Fruit fly (Drosophila melanogaster) whole organism, embryonic: Measurements from ENCODE around the gene Seipin.
A peak's percentile ranks its signal among the peaks of the same experiment; 100 is the strongest.

Source experiments
- C15 ChIP-seq: fragments of 200-800 bp; sonication (Bioruptor generic); IDR thresholded peaks from 3 replicates; pipeline ENCODE4 v1.3.6; 2022; ENCODE audit warnings: missing biosample characterization, missing genetic modification characterization
- CG10267 ChIP-seq: fragments of 200-800 bp; sonication (Bioruptor generic); optimal IDR thresholded peaks from 2 replicates; lab custom pipeline; 2018; ENCODE audit warnings: missing biosample characterization, mild to moderate bottlenecking, missing genetic modification characterization, moderate library complexity
- CG12219 ChIP-seq: fragments of 200-800 bp; sonication (Bioruptor generic); optimal IDR thresholded peaks from 3 replicates; lab custom pipeline; 2018; ENCODE audit warnings: missing biosample characterization, mild to moderate bottlenecking, missing genetic modification characterization
- CG13775 ChIP-seq: fragments of 200-800 bp; sonication (Bioruptor generic); optimal IDR thresholded peaks from 3 replicates; lab custom pipeline; 2017; ENCODE audit warnings: missing biosample characterization, mild to moderate bottlenecking, missing genetic modification characterization
- CG15011 ChIP-seq: fragments of 200-800 bp; sonication (Bioruptor generic); optimal IDR thresholded peaks from 3 replicates; lab custom pipeline; 2018; ENCODE audit warnings: missing biosample characterization, mild to moderate bottlenecking, missing genetic modification characterization
- CG15601 ChIP-seq: fragments of 200-800 bp; sonication (Bioruptor generic); optimal IDR thresholded peaks from 3 replicates; lab custom pipeline; 2019; ENCODE audit warnings: missing biosample characterization, mild to moderate bottlenecking, missing genetic modification characterization, moderate library complexity
- CG1792 ChIP-seq: fragments of 200-800 bp; sonication (Bioruptor generic); optimal IDR thresholded peaks from 2 replicates; lab custom pipeline; 2016; ENCODE audit warnings: missing biosample characterization, missing genetic modification characterization
- CG2129 ChIP-seq: fragments of 200-800 bp; sonication (Bioruptor generic); IDR thresholded peaks from 2 replicates; pipeline ENCODE4 v1.3.6; 2022; ENCODE audit warnings: missing biosample characterization, missing genetic modification characterization; ENCODE audit not compliant: partially characterized antibody
- CG32772 ChIP-seq: fragments of 200-800 bp; sonication (Bioruptor generic); IDR thresholded peaks from 2 replicates; pipeline ENCODE4 v1.3.6; 2022; ENCODE audit warnings: missing biosample characterization, missing genetic modification characterization
- CG4328 ChIP-seq: fragments of 200-800 bp; sonication (Bioruptor generic); optimal IDR thresholded peaks from 3 replicates; lab custom pipeline; 2017; ENCODE audit warnings: missing biosample characterization, missing genetic modification reagents, missing genetic modification characterization
- CG43689 ChIP-seq: fragments of 200-800 bp; sonication (Bioruptor generic); IDR thresholded peaks from 2 replicates; pipeline ENCODE4 v1.3.6; 2022; ENCODE audit warnings: missing biosample characterization, missing genetic modification characterization
- CG4854 ChIP-seq: fragments of 200-800 bp; sonication (Bioruptor generic); optimal IDR thresholded peaks from 2 replicates; lab custom pipeline; 2016; ENCODE audit warnings: missing biosample characterization, missing genetic modification characterization, inconsistent platforms
- CG7745 ChIP-seq: fragments of 200-800 bp; sonication (Bioruptor generic); optimal IDR thresholded peaks from 2 replicates; lab custom pipeline; 2018; ENCODE audit warnings: missing biosample characterization, mild to moderate bottlenecking, missing genetic modification characterization, moderate library complexity
- CkIIα-i1 ChIP-seq: fragments of 200-800 bp; sonication (Bioruptor generic); IDR thresholded peaks from 2 replicates; pipeline ENCODE4 v1.3.6; 2022; ENCODE audit warnings: missing biosample characterization, missing genetic modification characterization
- Deaf1 ChIP-seq: fragments of 200-800 bp; optimal IDR thresholded peaks from 3 replicates; lab custom pipeline; 2019; ENCODE audit warnings: missing biosample characterization, mild to moderate bottlenecking, missing genetic modification characterization, moderate library complexity
- Dfd ChIP-seq, 2 experiments: fragments of >200 bp; optimal IDR thresholded peaks; 2 replicates each; lab custom pipeline; 2017; ENCODE audit warnings: missing biosample characterization in 2 of 2, missing genetic modification characterization in 2 of 2
- Doc3 ChIP-seq: fragments of 200-800 bp; sonication (Bioruptor generic); IDR thresholded peaks from 3 replicates; pipeline ENCODE4 v1.3.6; 2022; ENCODE audit warnings: missing biosample characterization, missing genetic modification characterization; ENCODE audit not compliant: partially characterized antibody
- H2.0 ChIP-seq: fragments of 200-800 bp; sonication (Bioruptor generic); IDR thresholded peaks from 2 replicates; pipeline ENCODE4 v1.3.6; 2022; ENCODE audit warnings: missing biosample characterization, missing genetic modification characterization
- Hr39 ChIP-seq: fragments of >200 bp; optimal IDR thresholded peaks from 2 replicates; lab custom pipeline; 2017
- Optix ChIP-seq: fragments of 200-800 bp; sonication (Bioruptor generic); IDR thresholded peaks from 3 replicates; pipeline ENCODE4 v1.3.6; 2022; ENCODE audit warnings: missing biosample characterization, missing genetic modification characterization
- PHDP ChIP-seq: fragments of 200-800 bp; sonication (Bioruptor generic); optimal IDR thresholded peaks from 3 replicates; lab custom pipeline; 2018; ENCODE audit warnings: missing biosample characterization, mild to moderate bottlenecking, missing genetic modification characterization, moderate library complexity
- Ptx1 ChIP-seq: fragments of 200-800 bp; sonication (Bioruptor generic); IDR thresholded peaks from 2 replicates; pipeline ENCODE4 v1.3.6; 2022; ENCODE audit warnings: missing biosample characterization, missing genetic modification characterization
- Ravus ChIP-seq: fragments of 200-800 bp; sonication (Bioruptor generic); IDR thresholded peaks from 2 replicates; pipeline ENCODE4 v1.3.6; 2022; ENCODE audit warnings: missing biosample characterization, missing genetic modification characterization
- Sox100B ChIP-seq: fragments of 200-800 bp; sonication (Bioruptor generic); optimal IDR thresholded peaks from 3 replicates; lab custom pipeline; 2018; ENCODE audit warnings: missing biosample characterization, mild to moderate bottlenecking, missing genetic modification characterization
- Spps ChIP-seq: fragments of 200-800 bp; sonication (Bioruptor generic); optimal IDR thresholded peaks from 2 replicates; lab custom pipeline; 2018; ENCODE audit warnings: missing biosample characterization, mild to moderate bottlenecking, missing genetic modification characterization
- TFAM ChIP-seq: fragments of 200-800 bp; sonication (Bioruptor generic); optimal IDR thresholded peaks from 2 replicates; lab custom pipeline; 2017; ENCODE audit warnings: missing biosample characterization, missing genetic modification characterization, inconsistent platforms
- Usf ChIP-seq: fragments of 200-800 bp; sonication (Bioruptor generic); optimal IDR thresholded peaks from 2 replicates; lab custom pipeline; 2017; ENCODE audit warnings: missing genotype, missing biosample characterization, missing genetic modification characterization
- ap ChIP-seq: fragments of 200-800 bp; sonication (Bioruptor generic); IDR thresholded peaks from 2 replicates; pipeline ENCODE4 v1.3.6; 2022; ENCODE audit warnings: missing biosample characterization, missing genetic modification characterization
- ash1 ChIP-seq: fragments of 200-800 bp; sonication (Bioruptor generic); optimal IDR thresholded peaks from 2 replicates; lab custom pipeline; 2018; ENCODE audit warnings: missing biosample characterization, mild to moderate bottlenecking, missing genetic modification characterization
- bowl ChIP-seq: fragments of 200-800 bp; sonication (Bioruptor generic); IDR thresholded peaks from 2 replicates; pipeline ENCODE4 v1.3.6; 2022; ENCODE audit warnings: missing biosample characterization, missing genetic modification characterization
- bsh ChIP-seq, 2 experiments: fragments of 200-800 bp; sonication (Bioruptor generic); optimal IDR thresholded peaks; 2 replicates each; lab custom pipeline; 2017 to 2018; ENCODE audit warnings: mild to moderate bottlenecking in 2 of 2, missing biosample characterization in 2 of 2, missing genetic modification characterization in 2 of 2, moderate library complexity in 1 of 2
- chif ChIP-seq, 2 experiments: fragments of 200-800 bp; sonication (Bioruptor generic); optimal IDR thresholded peaks; 3 replicates each; lab custom pipeline; 2016; ENCODE audit warnings: missing biosample characterization in 2 of 2, missing genetic modification characterization in 2 of 2
- chm ChIP-seq: fragments of 200-800 bp; sonication (Bioruptor generic); IDR thresholded peaks from 2 replicates; pipeline ENCODE4 v1.3.6; 2022; ENCODE audit warnings: missing biosample characterization, missing genetic modification characterization
- disco-r ChIP-seq: fragments of 200-800 bp; sonication (Bioruptor generic); optimal IDR thresholded peaks from 2 replicates; lab custom pipeline; 2016; ENCODE audit warnings: missing biosample characterization, missing genetic modification characterization
- fd96Cb ChIP-seq: fragments of 200-800 bp; sonication (Bioruptor generic); optimal IDR thresholded peaks from 2 replicates; lab custom pipeline; 2018; ENCODE audit warnings: missing biosample characterization, mild to moderate bottlenecking, missing genetic modification characterization, moderate library complexity
- fu2 ChIP-seq: fragments of 200-800 bp; sonication (Bioruptor generic); optimal IDR thresholded peaks from 2 replicates; lab custom pipeline; 2016; ENCODE audit warnings: missing biosample characterization, missing genetic modification characterization
- gem ChIP-seq: fragments of 200-800 bp; sonication (Bioruptor generic); optimal IDR thresholded peaks from 2 replicates; lab custom pipeline; 2019; ENCODE audit warnings: missing biosample characterization, mild to moderate bottlenecking, missing genetic modification characterization, moderate library complexity
- hb ChIP-seq: fragments of 200-800 bp; sonication (Bioruptor generic); IDR thresholded peaks from 3 replicates; pipeline ENCODE4 v1.3.6; 2022; ENCODE audit warnings: missing biosample characterization, missing genetic modification characterization; ENCODE audit not compliant: partially characterized antibody
- inv ChIP-seq: fragments of 200-800 bp; sonication (Bioruptor generic); IDR thresholded peaks from 2 replicates; pipeline ENCODE4 v1.3.6; 2022; ENCODE audit warnings: missing biosample characterization, missing genetic modification characterization; ENCODE audit not compliant: partially characterized antibody
- klu ChIP-seq: fragments of 200-800 bp; sonication (Bioruptor generic); IDR thresholded peaks from 2 replicates; pipeline ENCODE4 v1.3.6; 2022; ENCODE audit warnings: missing biosample characterization, missing genetic modification characterization
- lbe ChIP-seq: fragments of 200-800 bp; sonication (Bioruptor generic); optimal IDR thresholded peaks from 2 replicates; lab custom pipeline; 2016; ENCODE audit warnings: missing biosample characterization, mild to moderate bottlenecking, missing genetic modification characterization
- lov ChIP-seq, 2 experiments: fragments of 200-800 bp in 1 of 2; fragments of >200 bp in 1 of 2; sonication (Bioruptor generic) in 1 of 2; IDR thresholded peaks in 1 of 2; optimal IDR thresholded peaks in 1 of 2; 2 replicates in 1 of 2; 3 replicates in 1 of 2; pipeline versions ENCODE4 v1.3.6 to Lab custom; 2017 to 2022; ENCODE audit warnings: missing biosample characterization in 1 of 2, missing genetic modification characterization in 1 of 2
- luna ChIP-seq: fragments of 200-800 bp; sonication (Bioruptor generic); optimal IDR thresholded peaks from 2 replicates; lab custom pipeline; 2016; ENCODE audit warnings: missing biosample characterization, missing genetic modification characterization
- nau ChIP-seq: fragments of 200-800 bp; sonication (Bioruptor generic); optimal IDR thresholded peaks from 3 replicates; lab custom pipeline; 2017; ENCODE audit warnings: missing biosample characterization, mild to moderate bottlenecking, missing genetic modification characterization, missing genetic modification reagents
- pnt ChIP-seq: fragments of 200-800 bp; sonication (Bioruptor generic); optimal IDR thresholded peaks from 3 replicates; lab custom pipeline; 2016; ENCODE audit warnings: missing biosample characterization, missing genetic modification characterization
- sc ChIP-seq, 3 experiments: fragments of >200 bp in 2 of 3; fragments of 200-800 bp in 1 of 3; sonication (Bioruptor generic) in 1 of 3; optimal IDR thresholded peaks; 2 replicates in 2 of 3; 3 replicates in 1 of 3; lab custom pipeline; 2017; ENCODE audit warnings: mild to moderate bottlenecking in 1 of 3, missing biosample characterization in 1 of 3, missing genetic modification characterization in 1 of 3, missing genetic modification reagents in 1 of 3
- sna ChIP-seq: fragments of 200-800 bp; sonication (Bioruptor generic); IDR thresholded peaks from 2 replicates; pipeline ENCODE4 v1.3.6; 2022; ENCODE audit warnings: missing biosample characterization, missing genetic modification characterization; ENCODE audit not compliant: partially characterized antibody
- sqz ChIP-seq: fragments of 200-800 bp; sonication (Bioruptor generic); optimal IDR thresholded peaks from 3 replicates; lab custom pipeline; 2018; ENCODE audit warnings: missing biosample characterization, mild to moderate bottlenecking, missing genetic modification characterization
- sug ChIP-seq: fragments of 200-800 bp; optimal IDR thresholded peaks from 2 replicates; lab custom pipeline; 2019; ENCODE audit warnings: missing biosample characterization, mild to moderate bottlenecking, missing genetic modification characterization, moderate library complexity
- tap ChIP-seq: fragments of 200-800 bp; optimal IDR thresholded peaks from 3 replicates; lab custom pipeline; 2019; ENCODE audit warnings: missing biosample characterization, mild to moderate bottlenecking, missing genetic modification characterization, moderate library complexity

The Seipin gene

dm6 chrX:2593753-2594096 lies 25.9 kb upstream of the Seipin start (continued):
- TF ChIP-seq sna (GFP tag; lab: Robert Waterston, UW), result no peak
- TF ChIP-seq CkIIα-i1, result peak; percentile 85
- peak; percentile 89 for TF ChIP-seq CG4854 (GFP tag; lab: Kevin White, UChicago)
- peak; percentile 64 for TF ChIP-seq disco-r (GFP tag; lab: Kevin White, UChicago)
- peak; percentile 86 to 87 for TF ChIP-seq chif (GFP tag; optimal IDR thresholded peaks at IDR 0.05; lab: Kevin White, UChicago)
- peak; percentile 77 for TF ChIP-seq ash1
- peak; percentile 81 for TF ChIP-seq CG43689 (GFP tag; lab: Robert Waterston, UW)
- peak; percentile 89 for TF ChIP-seq luna (GFP tag; lab: Kevin White, UChicago)
- TF ChIP-seq CG1792 (GFP tag; lab: Kevin White, UChicago), result peak; percentile 89
- no peak for TF ChIP-seq Dfd (GFP tag; optimal IDR thresholded peaks at IDR 0.05; lab: Kevin White, UChicago)
- TF ChIP-seq inv (GFP tag; lab: Robert Waterston, UW), result no peak
- TF ChIP-seq Ravus (GFP tag; lab: Robert Waterston, UW), result peak; percentile 82
- TF ChIP-seq C15 (GFP tag; lab: Robert Waterston, UW), result peak; percentile 67; the same call in 1 of the 3 replicates
- TF ChIP-seq Optix (GFP tag; lab: Robert Waterston, UW), result peak; percentile 93
- TF ChIP-seq pnt, result peak; percentile 86
- no peak for TF ChIP-seq Sox100B (GFP tag; lab: Kevin White, UChicago)
- no peak for TF ChIP-seq CG7745 (tag; lab: Kevin White, UChicago)
- TF ChIP-seq klu (GFP tag; lab: Robert Waterston, UW), result peak; percentile 87
- peak; percentile 82 for TF ChIP-seq Usf (GFP tag; lab: Kevin White, UChicago)
- TF ChIP-seq lov (optimal IDR thresholded peaks at IDR 0.05; lab: Kevin White, UChicago), result no peak
- TF ChIP-seq lov (GFP tag; IDR thresholded peaks at IDR 0.05; lab: Robert Waterston, UW), result peak; percentile 85; the same call in 2 of the 3 replicates
- TF ChIP-seq CG32772, result peak; percentile 93
- peak; percentile 86 for TF ChIP-seq tap (tag; lab: Kevin White, UChicago)
- TF ChIP-seq CG10267 (tag; lab: Kevin White, UChicago), result peak; percentile 60
- TF ChIP-seq CG12219 (GFP tag; lab: Kevin White, UChicago), result peak; percentile 92
- TF ChIP-seq Ptx1 (GFP tag; lab: Robert Waterston, UW), result peak; percentile 96
- TF ChIP-seq Deaf1 (tag; lab: Kevin White, UChicago), result peak; percentile 69
- TF ChIP-seq bsh (GFP tag; optimal IDR thresholded peaks at IDR 0.05; lab: Kevin White, UChicago), result peak; percentile 48 to 78
- TF ChIP-seq PHDP, result peak; percentile 88
- no peak for TF ChIP-seq Hr39 (lab: Kevin White, UChicago)
- peak; percentile 81 for TF ChIP-seq CG13775
- peak; percentile 91 for TF ChIP-seq ap
- TF ChIP-seq Doc3 (GFP tag; lab: Robert Waterston, UW), result no peak
- TF ChIP-seq Spps (tag; lab: Kevin White, UChicago), result peak; percentile 39
- TF ChIP-seq fd96Cb, result peak; percentile 85
- peak; percentile 94 for TF ChIP-seq H2.0 (GFP tag; lab: Robert Waterston, UW)
- TF ChIP-seq sc (optimal IDR thresholded peaks at IDR 0.05; lab: Kevin White, UChicago), result no peak
- TF ChIP-seq sc (GFP tag; optimal IDR thresholded peaks at IDR 0.05; lab: Kevin White, UChicago), result peak; percentile 61
- TF ChIP-seq sug (tag; lab: Kevin White, UChicago), result peak; percentile 99
- TF ChIP-seq CG4328, result peak; percentile 42
- TF ChIP-seq chm (GFP tag; lab: Robert Waterston, UW), result peak; percentile 86; the same call in 1 of the 2 replicates
- TF ChIP-seq lbe (GFP tag; lab: Kevin White, UChicago), result peak; percentile 94
- TF ChIP-seq fu2 (GFP tag; lab: Kevin White, UChicago), result peak; percentile 87
- no peak for TF ChIP-seq TFAM (GFP tag; lab: Kevin White, UChicago)
- no peak for TF ChIP-seq CG2129 (GFP tag; lab: Robert Waterston, UW)
- peak; percentile 25 for TF ChIP-seq CG15601 (tag; lab: Kevin White, UChicago)
- peak; percentile 87 for TF ChIP-seq gem (tag; lab: Kevin White, UChicago)
- TF ChIP-seq CG15011 (GFP tag; lab: Kevin White, UChicago), result peak; percentile 78
- no peak for TF ChIP-seq nau (GFP tag; lab: Kevin White, UChicago)
- TF ChIP-seq bowl, result peak; percentile 85
- peak; percentile 67 for TF ChIP-seq sqz
- TF ChIP-seq hb (GFP tag; lab: Robert Waterston, UW), result no peak
